Worm (Caenorhabditis elegans) whole organism, L4 larva: ENCODE results near the gene clec-142.

ENCODE experiments used
- aly-2 ChIP-seq: sonication (generic microtip); optimal IDR thresholded peaks from 2 replicates; lab custom pipeline; 2018; ENCODE audit warnings: missing biosample characterization, missing genetic modification characterization
- ceh-32 ChIP-seq: sonication (generic microtip); optimal IDR thresholded peaks from 2 replicates; lab custom pipeline; 2016; ENCODE audit warnings: mild to moderate bottlenecking, missing genetic modification characterization, missing compliant biosample characterization; ENCODE audit not compliant: poor library complexity
- lin-1 ChIP-seq: fragments of 200-800 bp; sonication (Bioruptor generic); IDR thresholded peaks from 2 replicates; pipeline ENCODE4 v1.3.6; 2022; ENCODE audit warnings: missing genetic modification reagents, missing genetic modification characterization, missing compliant biosample characterization
- lin-15B ChIP-seq: fragments of 150-350 bp; sonication (generic microtip); optimal IDR thresholded peaks from 3 replicates; lab custom pipeline; 2014; ENCODE audit warnings: missing biosample characterization, missing genetic modification characterization
- lin-39 ChIP-seq: fragments of 150-350 bp; optimal IDR thresholded peaks from 2 replicates; lab custom pipeline; 2014; ENCODE audit warnings: missing biosample characterization, missing genetic modification reagents, missing genetic modification characterization
- nhr-111 ChIP-seq: fragments of 200-800 bp; sonication (Bioruptor generic); optimal IDR thresholded peaks from 2 replicates; lab custom pipeline; 2018; ENCODE audit warnings: mild to moderate bottlenecking, missing genetic modification characterization, missing compliant biosample characterization
- nhr-237 ChIP-seq: sonication (generic microtip); optimal IDR thresholded peaks from 2 replicates; lab custom pipeline; 2017; ENCODE audit warnings: missing biosample characterization, missing genetic modification characterization
- nhr-28 ChIP-seq: fragments of 150-350 bp; optimal IDR thresholded peaks from 2 replicates; lab custom pipeline; 2014; ENCODE audit warnings: missing biosample characterization, missing genetic modification characterization
- pqm-1 ChIP-seq: sonication (generic microtip); optimal IDR thresholded peaks from 2 replicates; lab custom pipeline; 2017; ENCODE audit warnings: missing biosample characterization, missing genetic modification characterization
- spr-1 ChIP-seq: sonication (generic microtip); optimal IDR thresholded peaks from 2 replicates; lab custom pipeline; 2016; ENCODE audit warnings: mild to moderate bottlenecking, missing genetic modification characterization, missing compliant biosample characterization
- unc-62 ChIP-seq, 3 experiments: fragments of 150-350 bp in 1 of 3; sonication (generic microtip); optimal IDR thresholded peaks in 2 of 3; peaks in 1 of 3; 1 replicate in 1 of 3; 2 replicates in 2 of 3; lab custom pipeline; 2014 to 2017; ENCODE audit warnings: missing biosample characterization in 3 of 3, missing genetic modification characterization in 3 of 3, missing genetic modification reagents in 3 of 3, missing genotype in 1 of 3
- zag-1 ChIP-seq: fragments of 150-350 bp; optimal IDR thresholded peaks from 2 replicates; lab custom pipeline; 2014; ENCODE audit warnings: missing biosample characterization, missing genetic modification characterization

- TF ChIP-seq nhr-28 (tag; lab: Kevin White, UChicago) (peak; percentile 65), pqm-1 (tag; lab: Kevin White, UChicago) (no peak), lin-1 (no peak), nhr-237 (tag; lab: Kevin White, UChicago) (no peak), unc-62 (GFP tag; optimal IDR thresholded peaks at IDR 0.05 in 1 of 2; lab: Kevin White, UChicago) (peak in 1 of 2 experiments; percentile 67), unc-62 (tag; optimal IDR thresholded peaks at IDR 0.05; lab: Kevin White, UChicago) (no peak), lin-15B (tag; lab: Kevin White, UChicago) (no peak), aly-2 (tag; lab: Kevin White, UChicago) (no peak), nhr-111 (GFP tag; lab: Kevin White, UChicago) (no peak), lin-39 (tag; lab: Kevin White, UChicago) (no peak), zag-1 (tag; lab: Kevin White, UChicago) (no peak), spr-1 (tag; lab: Kevin White, UChicago) (no peak), ceh-32 (no peak)
Observed at ce11 chrII:8263562-8263961, 14.9 kb upstream of the clec-142 start.
